Fruit fly (Drosophila melanogaster): ENCODE data around the gene Mst84B.

DNA sequence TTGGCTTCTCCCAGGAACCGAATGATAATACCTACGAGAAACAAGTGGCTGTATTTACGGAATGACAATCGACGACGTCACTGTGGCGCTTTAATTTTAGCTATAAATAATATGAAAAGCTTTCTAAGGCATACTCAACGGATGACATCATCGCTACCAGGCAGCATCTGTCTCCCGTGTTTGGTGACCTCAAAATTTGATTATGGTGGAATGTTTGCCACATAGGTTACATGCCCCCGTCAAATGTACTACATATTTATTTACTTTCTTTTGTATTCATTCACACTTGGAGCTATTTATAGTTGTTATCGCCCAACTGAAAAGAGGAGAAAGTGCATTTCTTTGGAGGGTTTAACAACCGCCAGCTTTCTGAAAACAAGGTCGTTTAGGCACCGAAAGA lies 4.3 kb downstream of the Mst84B start:
- TF ChIP-seq BEAF-32 (GFP tag; optimal IDR thresholded peaks at IDR 0.05) (no peak), psq (GFP tag; optimal IDR thresholded peaks at IDR 0.05) (no peak), ssp (GFP tag; IDR thresholded peaks at IDR 0.05) (no peak), Fer3 (tag; optimal IDR thresholded peaks at IDR 0.05) (no peak), bcd (GFP tag; optimal IDR thresholded peaks at IDR 0.05) (no peak), vfl (GFP tag; optimal IDR thresholded peaks at IDR 0.05) (no peak), Atf6 (GFP tag; IDR thresholded peaks at IDR 0.05) (no peak), Kr (GFP tag; optimal IDR thresholded peaks at IDR 0.05) (no peak), lbe (GFP tag; optimal IDR thresholded peaks at IDR 0.05) (no peak), H2.0 (GFP tag; IDR thresholded peaks at IDR 0.05) (no peak), run (tag; optimal IDR thresholded peaks at IDR 0.05) (no peak)

All from whole organism, embryonic.